Fruit fly (Drosophila melanogaster) whole organism, wandering third instar larva: Measurements from ENCODE around the gene CG5555.

Experiments
- Abd-B ChIP-seq: fragments of >200 bp; optimal IDR thresholded peaks from 2 replicates; lab custom pipeline; 2017; ENCODE audit warnings: missing biosample characterization, missing genetic modification characterization
- CG32264 ChIP-seq: fragments of 200-800 bp; sonication (Bioruptor generic); optimal IDR thresholded peaks from 2 replicates; lab custom pipeline; 2016; ENCODE audit warnings: missing biosample characterization, missing genetic modification characterization
- CG9705 ChIP-seq: fragments of 200-800 bp; sonication (Bioruptor generic); optimal IDR thresholded peaks from 2 replicates; lab custom pipeline; 2018; ENCODE audit warnings: missing biosample characterization, mild to moderate bottlenecking, missing genetic modification characterization
- Dfd ChIP-seq: fragments of >200 bp; optimal IDR thresholded peaks from 2 replicates; lab custom pipeline; 2017; ENCODE audit warnings: missing biosample characterization, missing genetic modification characterization
- Dif ChIP-seq: fragments of 200-275, 200-300 bp; sonication (Bioruptor generic); optimal IDR thresholded peaks from 2 replicates; lab custom pipeline; 2018; ENCODE audit warnings: missing biosample characterization, missing genetic modification characterization; ENCODE audit not compliant: partially characterized antibody
- GATAd ChIP-seq: sonication (Bioruptor generic); optimal IDR thresholded peaks from 2 replicates; lab custom pipeline; 2016; ENCODE audit warnings: missing biosample characterization, missing genetic modification characterization
- HLH106 ChIP-seq: fragments of 200-800 bp; optimal IDR thresholded peaks from 3 replicates; lab custom pipeline; 2019; ENCODE audit warnings: missing biosample characterization, mild to moderate bottlenecking, missing genetic modification characterization, moderate library complexity
- Hnf4 ChIP-seq: fragments of 200-800 bp; sonication (Bioruptor generic); optimal IDR thresholded peaks from 2 replicates; lab custom pipeline; 2016; ENCODE audit warnings: missing biosample characterization, mild to moderate bottlenecking, missing genetic modification characterization
- Hr78 ChIP-seq: fragments of >200 bp; optimal IDR thresholded peaks from 2 replicates; lab custom pipeline; 2017; ENCODE audit warnings: missing biosample characterization, missing genetic modification characterization
- Hr83 ChIP-seq: fragments of 200-300 bp; sonication (Bioruptor generic); optimal IDR thresholded peaks from 2 replicates; lab custom pipeline; 2016; ENCODE audit warnings: missing biosample characterization, mild to moderate bottlenecking, missing genetic modification characterization, moderate library complexity; ENCODE audit not compliant: poor library complexity, severe bottlenecking
- Jra ChIP-seq: sonication (Bioruptor generic); optimal IDR thresholded peaks from 2 replicates; lab custom pipeline; 2016; ENCODE audit warnings: missing biosample characterization, missing genetic modification characterization
- Mio ChIP-seq: sonication (Bioruptor generic); optimal IDR thresholded peaks from 2 replicates; lab custom pipeline; 2016; ENCODE audit warnings: missing biosample characterization, missing genetic modification characterization
- Myc ChIP-seq: fragments of >200 bp; optimal IDR thresholded peaks from 2 replicates; lab custom pipeline; 2017
- N ChIP-seq: fragments of >200 bp; optimal IDR thresholded peaks from 2 replicates; lab custom pipeline; 2018; ENCODE audit warnings: missing biosample characterization, missing external identifiers, missing genetic modification characterization
- OdsH ChIP-seq: fragments of 200-800 bp; sonication (Bioruptor generic); optimal IDR thresholded peaks from 2 replicates; lab custom pipeline; 2016; ENCODE audit warnings: missing biosample characterization, mild to moderate bottlenecking, missing genetic modification characterization
- Rel ChIP-seq, 2 experiments: fragments of 200-800 bp; sonication (Bioruptor generic) in 1 of 2; optimal IDR thresholded peaks; 2 replicates in 1 of 2; 3 replicates in 1 of 2; lab custom pipeline; 2016 to 2019; ENCODE audit warnings: mild to moderate bottlenecking in 2 of 2, missing biosample characterization in 2 of 2, missing genetic modification characterization in 2 of 2, moderate library complexity in 1 of 2
- Sp1 ChIP-seq: fragments of 200-800 bp; sonication (Bioruptor generic); optimal IDR thresholded peaks from 3 replicates; lab custom pipeline; 2019; ENCODE audit warnings: missing biosample characterization, mild to moderate bottlenecking, missing genetic modification characterization, moderate library complexity
- Vsx2 ChIP-seq: fragments of 200-300, 225-300 bp; sonication (Bioruptor generic); optimal IDR thresholded peaks from 2 replicates; lab custom pipeline; 2018; ENCODE audit warnings: missing biosample characterization, missing genetic modification characterization; ENCODE audit not compliant: partially characterized antibody
- br ChIP-seq: fragments of 200-800 bp; sonication (Bioruptor generic); optimal IDR thresholded peaks from 2 replicates; lab custom pipeline; 2016; ENCODE audit warnings: missing biosample characterization, missing genetic modification characterization
- brk ChIP-seq: fragments of 200-800 bp; sonication (Bioruptor generic); optimal IDR thresholded peaks from 2 replicates; lab custom pipeline; 2016; ENCODE audit warnings: missing biosample characterization, mild to moderate bottlenecking, missing genetic modification characterization
- dl ChIP-seq, 2 experiments: fragments of 175-275, 200-275 bp in 1 of 2; fragments of 200-275 bp in 1 of 2; sonication (Bioruptor generic); optimal IDR thresholded peaks; lab custom pipeline; 2018; ENCODE audit warnings: mild to moderate bottlenecking in 2 of 2, missing biosample characterization in 2 of 2, missing genetic modification characterization in 2 of 2, moderate library complexity in 2 of 2; ENCODE audit not compliant: partially characterized antibody in 2 of 2, insufficient read depth in 1 of 2
- dmrt93B ChIP-seq: fragments of 200-800 bp; sonication (Bioruptor generic); optimal IDR thresholded peaks from 2 replicates; lab custom pipeline; 2018; ENCODE audit warnings: missing biosample characterization, mild to moderate bottlenecking, missing genetic modification characterization
- ey ChIP-seq: fragments of 200-800 bp; sonication (Bioruptor generic); optimal IDR thresholded peaks from 2 replicates; lab custom pipeline; 2016; ENCODE audit warnings: missing biosample characterization, missing genetic modification characterization
- foxo ChIP-seq, 2 experiments: fragments of 200-800 bp; sonication (Bioruptor generic); optimal IDR thresholded peaks; 2 replicates in 1 of 2; 3 replicates in 1 of 2; lab custom pipeline; 2016 to 2017; ENCODE audit warnings: missing biosample characterization in 2 of 2, missing genetic modification characterization in 2 of 2
- fru ChIP-seq: fragments of 200-800 bp; sonication (Bioruptor generic); optimal IDR thresholded peaks from 3 replicates; lab custom pipeline; 2016; ENCODE audit warnings: missing biosample characterization, mild to moderate bottlenecking, missing genetic modification characterization
- h ChIP-seq: fragments of 200-800 bp; sonication (Bioruptor generic); optimal IDR thresholded peaks from 3 replicates; lab custom pipeline; 2016; ENCODE audit warnings: missing biosample characterization, mild to moderate bottlenecking, missing genetic modification characterization
- jim ChIP-seq: fragments of 175-275, 200-325 bp; sonication (Bioruptor generic); optimal IDR thresholded peaks from 2 replicates; lab custom pipeline; 2016; ENCODE audit warnings: missing biosample characterization, mild to moderate bottlenecking, missing genetic modification characterization
- lola ChIP-seq: fragments of >200 bp; optimal IDR thresholded peaks from 2 replicates; lab custom pipeline; 2017; ENCODE audit warnings: missing biosample characterization, missing genetic modification characterization
- pan ChIP-seq: fragments of >200 bp; optimal IDR thresholded peaks from 2 replicates; lab custom pipeline; 2017
- psq ChIP-seq: fragments of 200-800 bp; sonication (Bioruptor generic); optimal IDR thresholded peaks from 3 replicates; lab custom pipeline; 2017; ENCODE audit warnings: missing biosample characterization, mild to moderate bottlenecking, missing genetic modification characterization, moderate library complexity
- rgr ChIP-seq: fragments of 200-800 bp; sonication (Bioruptor generic); optimal IDR thresholded peaks from 3 replicates; lab custom pipeline; 2016; ENCODE audit warnings: missing biosample characterization, mild to moderate bottlenecking, missing genetic modification characterization
- sage ChIP-seq: fragments of 200-800 bp; sonication (Bioruptor generic); optimal IDR thresholded peaks from 2 replicates; lab custom pipeline; 2016; ENCODE audit warnings: missing biosample characterization, mild to moderate bottlenecking, missing genetic modification characterization
- sv ChIP-seq: fragments of 200-800 bp; sonication (Bioruptor generic); optimal IDR thresholded peaks from 3 replicates; lab custom pipeline; 2016; ENCODE audit warnings: missing biosample characterization, missing genetic modification characterization
- tai ChIP-seq: sonication (Bioruptor generic); optimal IDR thresholded peaks from 2 replicates; lab custom pipeline; 2016; ENCODE audit warnings: missing biosample characterization, missing genetic modification characterization
- usp ChIP-seq: fragments of >200 bp; optimal IDR thresholded peaks from 2 replicates; lab custom pipeline; 2017; ENCODE audit warnings: missing biosample characterization, missing genetic modification characterization
- woc ChIP-seq: sonication (Bioruptor generic); optimal IDR thresholded peaks from 2 replicates; lab custom pipeline; 2016; ENCODE audit warnings: missing biosample characterization, mild to moderate bottlenecking, missing genetic modification characterization

The CG5555 gene

DNA sequence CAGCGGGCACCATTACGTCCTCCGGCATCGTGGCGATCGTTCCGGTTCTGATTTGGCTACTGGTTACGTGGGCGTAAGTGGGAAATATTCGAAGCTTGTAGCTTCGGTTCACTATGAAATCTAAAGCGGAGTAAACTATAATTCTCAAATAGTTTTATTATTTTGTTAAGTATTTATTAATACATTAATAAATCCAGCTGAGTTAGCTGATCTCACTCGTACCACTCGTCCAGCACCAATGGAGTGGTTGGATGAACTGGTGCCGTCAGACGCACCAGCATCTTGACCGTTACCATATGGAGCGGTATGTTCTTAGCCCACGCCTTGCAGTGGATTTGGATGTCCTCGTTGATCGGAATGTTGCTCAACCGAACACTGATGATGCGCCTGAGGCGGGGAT, 47.7 kb upstream of the CG5555 start, which contains the start of gene CG11703:
Gene CG11703, minus strand, starts transcription at position 101 of the 400 bp plus-strand sequence.
- TF ChIP-seq ey (GFP tag; lab: Kevin White, UChicago) = no peak
- TF ChIP-seq OdsH (GFP tag; lab: Kevin White, UChicago) = no peak
- TF ChIP-seq brk = no peak
- TF ChIP-seq Sp1 (GFP tag; lab: Kevin White, UChicago) = no peak
- TF ChIP-seq Vsx2 = no peak
- no peak for TF ChIP-seq lola (GFP tag; lab: Kevin White, UChicago)
- no peak for TF ChIP-seq fru (GFP tag; lab: Kevin White, UChicago)
- TF ChIP-seq CG9705 (GFP tag; lab: Kevin White, UChicago) = no peak
- TF ChIP-seq Dif (GFP tag; lab: Kevin White, UChicago) = no peak
- no peak for TF ChIP-seq foxo (GFP tag; optimal IDR thresholded peaks at IDR 0.05; lab: Kevin White, UChicago)
- TF ChIP-seq tai = no peak
- TF ChIP-seq Jra (GFP tag; lab: Kevin White, UChicago) = no peak
- no peak for TF ChIP-seq h
- no peak for TF ChIP-seq GATAd (GFP tag; lab: Kevin White, UChicago)
- no peak for TF ChIP-seq pan (lab: Kevin White, UChicago)
- TF ChIP-seq br = no peak
- no peak for TF ChIP-seq woc (GFP tag; lab: Kevin White, UChicago)
- TF ChIP-seq jim = no peak
- no peak for TF ChIP-seq CG32264 (GFP tag; lab: Kevin White, UChicago)

DNA sequence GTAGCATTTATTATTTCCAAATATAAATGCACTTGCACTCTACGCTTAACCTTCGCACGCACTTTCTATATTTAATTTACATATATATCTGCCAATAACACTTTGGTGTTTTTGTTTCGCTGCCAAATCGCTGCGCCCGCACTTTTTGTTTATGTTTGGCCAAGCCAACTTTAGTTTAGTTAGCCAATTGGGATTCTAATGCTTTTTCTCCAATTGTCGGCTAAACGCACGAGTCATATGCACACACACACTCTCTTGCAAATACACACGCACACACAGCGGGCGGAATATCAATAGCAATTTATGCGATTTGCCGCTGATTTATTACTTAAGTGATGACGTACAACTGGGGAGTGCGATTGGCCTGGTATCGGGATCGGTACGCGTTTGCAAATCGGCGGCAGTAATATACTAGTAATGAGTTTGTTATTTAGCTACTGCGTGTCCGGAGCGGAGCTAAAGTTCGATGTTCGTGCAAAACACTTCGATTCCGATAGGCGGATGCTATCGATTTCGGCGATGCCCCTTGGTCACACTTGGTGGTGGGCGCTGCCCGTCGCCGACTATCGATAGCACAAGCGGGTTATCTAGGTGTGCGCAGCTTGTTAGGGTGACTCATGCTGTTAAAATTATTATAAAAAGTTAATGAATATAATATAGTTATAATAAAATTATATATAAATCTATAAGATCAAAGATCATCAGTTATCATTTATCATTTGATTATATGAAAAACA, 46.0 kb upstream of the CG5555 start, which contains the start of gene vib:
Gene vib, minus strand, starts transcription at position 515 of the 737 bp plus-strand sequence.
- TF ChIP-seq rgr = peak; percentile 16
- no peak for TF ChIP-seq usp (GFP tag; lab: Kevin White, UChicago)
- TF ChIP-seq psq = peak; percentile 26
- TF ChIP-seq dmrt93B = no peak
- TF ChIP-seq Jra (GFP tag; lab: Kevin White, UChicago) = no peak
- TF ChIP-seq fru (GFP tag; lab: Kevin White, UChicago) = peak; percentile 80
- TF ChIP-seq br = peak; percentile 45
- TF ChIP-seq Hnf4 (GFP tag; lab: Kevin White, UChicago) = no peak
- peak; percentile 56 for TF ChIP-seq HLH106
- no peak for TF ChIP-seq CG32264 (GFP tag; lab: Kevin White, UChicago)
- peak; percentile 27 for TF ChIP-seq sv (GFP tag; lab: Kevin White, UChicago)
- no peak for TF ChIP-seq Mio (GFP tag; lab: Kevin White, UChicago)
- no peak for TF ChIP-seq Myc
- no peak for TF ChIP-seq Vsx2
- TF ChIP-seq jim = no peak
- no peak for TF ChIP-seq Dfd (GFP tag; lab: Kevin White, UChicago)
- peak; percentile 5 for TF ChIP-seq Hr83 (GFP tag; lab: Kevin White, UChicago)
- peak; percentile 39 for TF ChIP-seq h
- TF ChIP-seq tai = no peak
- TF ChIP-seq CG9705 (GFP tag; lab: Kevin White, UChicago) = peak; percentile 12
- peak; percentile 56 for TF ChIP-seq Sp1 (GFP tag; lab: Kevin White, UChicago)
- no peak for TF ChIP-seq lola (GFP tag; lab: Kevin White, UChicago)
- no peak for TF ChIP-seq N
- no peak for TF ChIP-seq ey (GFP tag; lab: Kevin White, UChicago)
- no peak for TF ChIP-seq Dif (GFP tag; lab: Kevin White, UChicago)
- TF ChIP-seq woc (GFP tag; lab: Kevin White, UChicago) = no peak
- no peak for TF ChIP-seq OdsH (GFP tag; lab: Kevin White, UChicago)
- TF ChIP-seq sage (GFP tag; lab: Kevin White, UChicago) = peak; percentile 15
- no peak for TF ChIP-seq Hr78
- TF ChIP-seq pan (lab: Kevin White, UChicago) = no peak
- no peak for TF ChIP-seq GATAd (GFP tag; lab: Kevin White, UChicago)
- TF ChIP-seq Abd-B (GFP tag; lab: Kevin White, UChicago) = no peak
- peak in 1 of 2 experiments; percentile 62 for TF ChIP-seq foxo (GFP tag; optimal IDR thresholded peaks at IDR 0.05; lab: Kevin White, UChicago)
- no peak for TF ChIP-seq brk
- TF ChIP-seq Rel (GFP tag; optimal IDR thresholded peaks at IDR 0.05; lab: Kevin White, UChicago) = no peak
- peak; percentile 38 for TF ChIP-seq Rel (tag; optimal IDR thresholded peaks at IDR 0.05; lab: Kevin White, UChicago)
- no peak for TF ChIP-seq dl (GFP tag; optimal IDR thresholded peaks at IDR 0.05; lab: Kevin White, UChicago; ENCODE audit: insufficient read depth in 1 of 2, partially characterized antibody in 2 of 2)
